Worm (Caenorhabditis elegans) whole organism, midembryonic: ENCODE measurements around the gene K06G5.1.

ENCODE experiments used
- T22C8.4 ChIP-seq: fragments of 200-800 bp; sonication (Bioruptor generic); IDR thresholded peaks from 2 replicates; pipeline ENCODE4 v1.3.6; 2022; ENCODE audit warnings: missing genetic modification characterization, missing compliant biosample characterization
- flt-1 ChIP-seq: fragments of 200-800 bp; sonication (Bioruptor generic); IDR thresholded peaks from 2 replicates; pipeline ENCODE4 v1.3.6; 2022; ENCODE audit warnings: missing genetic modification characterization, missing compliant biosample characterization
- med-1 ChIP-seq: sonication (generic microtip); optimal IDR thresholded peaks from 2 replicates; lab custom pipeline; 2017; ENCODE audit warnings: missing genetic modification characterization, mild to moderate bottlenecking, missing compliant biosample characterization, antibody characterized with exemption, missing genetic modification reagents; ENCODE audit not compliant: insufficient read depth
- ref-1 ChIP-seq: fragments of 200-800 bp; sonication (Bioruptor generic); conservative IDR thresholded peaks from 2 replicates; pipeline ENCODE4 v1.3.6; 2022; ENCODE audit warnings: missing genetic modification reagents, missing genetic modification characterization, missing compliant biosample characterization
- tab-1 ChIP-seq: fragments of 200-800 bp; sonication (Bioruptor generic); IDR thresholded peaks from 2 replicates; pipeline ENCODE4 v1.3.6; 2022; ENCODE audit warnings: missing genetic modification characterization, missing compliant biosample characterization
- ztf-23 ChIP-seq: fragments of 200-800 bp; sonication (Bioruptor generic); IDR thresholded peaks from 2 replicates; pipeline ENCODE4 v1.3.6; 2022; ENCODE audit warnings: missing genetic modification reagents, missing genetic modification characterization, missing compliant biosample characterization

ce11 chrX:14255031-14255430, 40.3 kb downstream of the K06G5.1 start, which contains the start of gene E02H4.5:
- TF ChIP-seq ztf-23 (GFP tag; lab: Robert Waterston, UW) (no peak), T22C8.4 (GFP tag; lab: Robert Waterston, UW) (no peak), tab-1 (no peak), ref-1 (GFP tag; lab: Robert Waterston, UW) (no peak), med-1 (GFP tag; lab: Kevin White, UChicago) (no peak), flt-1 (no peak)
